Worm (Caenorhabditis elegans): Measurements from ENCODE around the gene T11F9.14.

Gene T11F9.14

ce11 chrV:11497475-11497874 lies 16.8 kb upstream of the T11F9.14 start:
- TF ChIP-seq egl-27 (tag; optimal IDR thresholded peaks at IDR 0.05) (no peak), nhr-129 (tag; optimal IDR thresholded peaks at IDR 0.05) (no peak), snpc-4 (tag; optimal IDR thresholded peaks at IDR 0.05) (no peak), gmeb-1 (tag; optimal IDR thresholded peaks at IDR 0.05) (no peak), alr-1 (tag; optimal IDR thresholded peaks at IDR 0.05) (no peak), ZK546.5 (tag; optimal IDR thresholded peaks at IDR 0.05) (no peak), crh-2 (tag; optimal IDR thresholded peaks at IDR 0.05) (no peak), nhr-11 (tag; optimal IDR thresholded peaks at IDR 0.05) (no peak), fos-1 (tag; optimal IDR thresholded peaks at IDR 0.05) (no peak), ztf-11 (tag; optimal IDR thresholded peaks at IDR 0.05) (no peak), nhr-77 (tag; optimal IDR thresholded peaks at IDR 0.05) (no peak), unc-39 (tag; optimal IDR thresholded peaks at IDR 0.05) (no peak), sem-4 (tag; optimal IDR thresholded peaks at IDR 0.05) (no peak), dmd-4 (tag; optimal IDR thresholded peaks at IDR 0.05) (no peak), nhr-6 (tag; optimal IDR thresholded peaks at IDR 0.05) (no peak), unc-62 (GFP tag; optimal IDR thresholded peaks at IDR 0.05) (no peak), nhr-21 (tag; optimal IDR thresholded peaks at IDR 0.05) (no peak), nhr-25 (tag; optimal IDR thresholded peaks at IDR 0.05) (no peak), sma-3 (GFP tag; optimal IDR thresholded peaks at IDR 0.05) (no peak)

- no peak for TF ChIP-seq mab-5 (tag; optimal IDR thresholded peaks at IDR 0.05)
- no peak for TF ChIP-seq nhr-25 (tag; optimal IDR thresholded peaks at IDR 0.05)
- TF ChIP-seq unc-62 (GFP tag; optimal IDR thresholded peaks at IDR 0.05) = no peak
- TF ChIP-seq nhr-6 (tag; optimal IDR thresholded peaks at IDR 0.05) = no peak
- no peak for TF ChIP-seq sma-9 (GFP tag; optimal IDR thresholded peaks at IDR 0.05)
- TF ChIP-seq sma-9 (tag; optimal IDR thresholded peaks at IDR 0.05) = no peak
Observed at ce11 chrV:11496283-11496682, 15.6 kb upstream of the T11F9.14 start, which contains the start of gene htrl-1. Gene htrl-1 (minus strand): TSS chrV:11496383.

- TF ChIP-seq zag-1 (tag; optimal IDR thresholded peaks at IDR 0.05) = no peak
- no peak for TF ChIP-seq nhr-12 (tag; optimal IDR thresholded peaks at IDR 0.05)
- no peak for TF ChIP-seq ama-1 (optimal IDR thresholded peaks at IDR 0.05)
- no peak for TF ChIP-seq C34F6.9 (tag; optimal IDR thresholded peaks at IDR 0.05)
- no peak for TF ChIP-seq R02D3.7 (tag; optimal IDR thresholded peaks at IDR 0.05)
- TF ChIP-seq unc-39 (tag; optimal IDR thresholded peaks at IDR 0.05) = no peak
- TF ChIP-seq mab-5 (tag; optimal IDR thresholded peaks at IDR 0.05) = no peak
- TF ChIP-seq ceh-16 (tag; optimal IDR thresholded peaks at IDR 0.05) = no peak
- TF ChIP-seq sem-4 (tag; optimal IDR thresholded peaks at IDR 0.05) = no peak
- no peak for TF ChIP-seq snpc-4 (tag; optimal IDR thresholded peaks at IDR 0.05)
- TF ChIP-seq egl-27 (tag; optimal IDR thresholded peaks at IDR 0.05) = no peak
- TF ChIP-seq lin-39 (tag; optimal IDR thresholded peaks at IDR 0.05) = no peak
- no peak for TF ChIP-seq blmp-1 (tag; optimal IDR thresholded peaks at IDR 0.05; ENCODE audit: insufficient read depth)
- TF ChIP-seq nhr-25 (tag; optimal IDR thresholded peaks at IDR 0.05) = no peak
- no peak for TF ChIP-seq Y55F3AM.14 (GFP tag; optimal IDR thresholded peaks at IDR 0.05)
Observed at ce11 chrV:11492456-11492855, 11.8 kb upstream of the T11F9.14 start, which contains the start of gene T11F9.21. Gene T11F9.21 (plus strand): TSS chrV:11492756.

- TF ChIP-seq nhr-23 (tag; optimal IDR thresholded peaks at IDR 0.05) = no peak
- no peak for TF ChIP-seq mdl-1 (tag; optimal IDR thresholded peaks at IDR 0.05)
- no peak for TF ChIP-seq unc-55 (GFP tag; optimal IDR thresholded peaks at IDR 0.05)
- TF ChIP-seq elt-3 (tag; optimal IDR thresholded peaks at IDR 0.05) = no peak
- TF ChIP-seq Y55F3AM.14 (GFP tag; optimal IDR thresholded peaks at IDR 0.05) = no peak
- no peak for TF ChIP-seq R02D3.7 (tag; optimal IDR thresholded peaks at IDR 0.05)
- TF ChIP-seq ama-1 (optimal IDR thresholded peaks at IDR 0.05) = no peak
- no peak for TF ChIP-seq sma-9 (GFP tag; optimal IDR thresholded peaks at IDR 0.05)
- no peak for TF ChIP-seq sma-9 (tag; optimal IDR thresholded peaks at IDR 0.05)
- TF ChIP-seq lin-39 (tag; optimal IDR thresholded peaks at IDR 0.05) = no peak
- no peak for TF ChIP-seq nhr-237 (tag; optimal IDR thresholded peaks at IDR 0.05)
- TF ChIP-seq elt-1 (tag; optimal IDR thresholded peaks at IDR 0.05) = no peak
- no peak for TF ChIP-seq nhr-129 (tag; optimal IDR thresholded peaks at IDR 0.05)
- TF ChIP-seq nhr-6 (tag; optimal IDR thresholded peaks at IDR 0.05) = no peak
- no peak for TF ChIP-seq ZK546.5 (tag; optimal IDR thresholded peaks at IDR 0.05)
- no peak for TF ChIP-seq zag-1 (tag; optimal IDR thresholded peaks at IDR 0.05)
- TF ChIP-seq nhr-10 (tag; optimal IDR thresholded peaks at IDR 0.05) = no peak
- no peak for TF ChIP-seq sem-4 (tag; optimal IDR thresholded peaks at IDR 0.05)
- no peak for TF ChIP-seq unc-39 (tag; optimal IDR thresholded peaks at IDR 0.05)
- no peak for TF ChIP-seq mbf-1 (tag; optimal IDR thresholded peaks at IDR 0.05)
Observed at ce11 chrV:11490382-11490781, 9.7 kb upstream of the T11F9.14 start, which contains the start of gene dhs-19. Gene dhs-19 (minus strand): TSS chrV:11490482.
